Worm (Caenorhabditis elegans): ENCODE data around the gene F09E10.7.

F09E10.7 gene

DNA sequence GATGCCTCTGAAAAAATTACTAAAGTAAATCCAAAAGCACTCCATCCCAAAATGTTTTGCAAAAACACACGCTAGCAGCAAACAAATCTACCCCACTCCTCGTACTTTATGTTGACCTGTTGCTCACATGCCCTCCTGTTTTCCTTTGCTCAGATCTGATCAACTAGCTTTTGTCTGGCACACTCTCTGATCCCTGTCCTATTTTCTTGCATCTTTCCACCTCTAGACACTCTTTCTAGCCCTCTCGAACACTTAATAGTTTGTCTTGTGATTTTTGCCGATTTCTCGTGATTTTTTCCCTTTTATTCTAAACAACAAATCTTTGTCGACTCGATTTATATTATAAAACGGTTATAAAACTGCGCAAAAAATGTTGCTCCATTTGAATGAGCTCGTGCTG, 34.5 kb upstream of the F09E10.7 start, which contains the start of gene K06A9.2:
TSS of gene K06A9.2 (plus strand) at position 229 of the 400 bp plus-strand sequence.
- no peak for TF ChIP-seq mep-1 (tag; optimal IDR thresholded peaks at IDR 0.05)
- TF ChIP-seq flh-1 (GFP tag; optimal IDR thresholded peaks at IDR 0.05), result no peak
- TF ChIP-seq ceh-39 (tag; optimal IDR thresholded peaks at IDR 0.05), result no peak
- no peak for TF ChIP-seq nhr-76 (tag; optimal IDR thresholded peaks at IDR 0.05)
- no peak for TF ChIP-seq nhr-12 (tag; optimal IDR thresholded peaks at IDR 0.05)
- no peak for TF ChIP-seq drap-1 (GFP tag; optimal IDR thresholded peaks at IDR 0.05)

DNA sequence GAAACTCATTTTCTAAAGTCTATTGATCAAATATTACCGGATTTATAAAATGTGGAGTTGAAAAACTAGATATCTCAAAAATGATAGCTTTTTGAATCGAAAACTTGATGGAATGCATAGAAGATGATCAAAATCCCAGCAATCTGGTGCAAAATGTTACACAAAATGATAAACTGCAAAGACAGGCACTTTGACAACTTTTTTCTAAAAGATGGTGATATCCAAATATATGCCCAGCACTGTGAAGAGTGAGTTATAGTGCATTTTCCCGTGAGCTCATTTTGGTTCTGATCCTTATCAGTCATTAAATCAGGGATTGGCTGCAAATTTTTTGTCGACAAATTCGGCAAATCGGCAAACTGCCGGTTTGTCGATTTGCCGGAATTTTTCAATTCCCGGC, 33.6 kb upstream of the F09E10.7 start, which contains the start of gene K06A9.3:
TSS of gene K06A9.3 (minus strand) at position 101 of the 400 bp plus-strand sequence.
- TF ChIP-seq unc-62 (GFP tag; optimal IDR thresholded peaks at IDR 0.05) (no peak), drap-1 (GFP tag; optimal IDR thresholded peaks at IDR 0.05) (no peak), blmp-1 (tag; optimal IDR thresholded peaks at IDR 0.05) (no peak), zip-8 (tag; optimal IDR thresholded peaks at IDR 0.05) (no peak), nhr-28 (tag; optimal IDR thresholded peaks at IDR 0.05) (no peak), lin-32 (GFP tag; optimal IDR thresholded peaks at IDR 0.05) (no peak), sem-2 (GFP tag; optimal IDR thresholded peaks at IDR 0.05) (no peak), sptf-1 (tag; optimal IDR thresholded peaks at IDR 0.05) (no peak), elt-3 (tag; optimal IDR thresholded peaks at IDR 0.05) (no peak), nhr-2 (tag; optimal IDR thresholded peaks at IDR 0.05) (no peak), ceh-39 (tag; optimal IDR thresholded peaks at IDR 0.05) (no peak), cnd-1 (tag; optimal IDR thresholded peaks at IDR 0.05) (no peak)

DNA sequence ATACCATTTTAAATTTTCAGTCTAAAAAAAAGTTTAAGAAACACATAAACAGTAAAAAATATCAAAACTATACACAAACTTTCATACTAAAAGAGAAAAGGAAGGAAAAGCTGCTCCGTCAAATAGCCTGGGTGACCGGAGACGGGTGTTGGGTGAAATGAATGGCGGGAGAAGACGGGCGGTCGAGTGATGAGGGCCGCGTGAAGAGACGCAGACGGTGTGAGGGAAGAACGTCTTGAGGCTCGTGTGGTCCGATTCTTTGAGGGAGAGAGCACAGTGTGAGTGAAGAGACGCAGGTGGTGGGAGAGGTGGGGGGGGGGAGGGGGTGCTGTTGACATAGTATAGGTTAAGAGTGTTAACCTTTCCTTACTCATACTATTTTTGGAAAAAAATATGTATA, 27.4 kb upstream of the F09E10.7 start:
- TF ChIP-seq nhr-237 (tag; optimal IDR thresholded peaks at IDR 0.05), result no peak
- TF ChIP-seq tbx-8 (GFP tag; optimal IDR thresholded peaks at IDR 0.05), result no peak
- no peak for TF ChIP-seq cnd-1 (tag; optimal IDR thresholded peaks at IDR 0.05)
- no peak for TF ChIP-seq zip-8 (tag; optimal IDR thresholded peaks at IDR 0.05)
- TF ChIP-seq flh-1 (GFP tag; optimal IDR thresholded peaks at IDR 0.05), result no peak
- no peak for TF ChIP-seq elt-1 (tag; optimal IDR thresholded peaks at IDR 0.05; ENCODE audit: borderline replicate concordance, insufficient read depth)
- no peak for TF ChIP-seq drap-1 (GFP tag; optimal IDR thresholded peaks at IDR 0.05)
- no peak for TF ChIP-seq nhr-76 (tag; optimal IDR thresholded peaks at IDR 0.05)
- peak; percentile 44 for TF ChIP-seq sptf-1 (tag; optimal IDR thresholded peaks at IDR 0.05)
- peak; percentile 36 for TF ChIP-seq mep-1 (tag; optimal IDR thresholded peaks at IDR 0.05)
- TF ChIP-seq ces-1 (GFP tag; optimal IDR thresholded peaks at IDR 0.05), result no peak
- peak; percentile 41 for TF ChIP-seq nhr-2 (tag; optimal IDR thresholded peaks at IDR 0.05)
- TF ChIP-seq unc-62 (GFP tag; optimal IDR thresholded peaks at IDR 0.05), result no peak
- no peak for TF ChIP-seq lin-13 (tag; optimal IDR thresholded peaks at IDR 0.05)
- TF ChIP-seq bed-3 (GFP tag; optimal IDR thresholded peaks at IDR 0.05), result no peak

DNA sequence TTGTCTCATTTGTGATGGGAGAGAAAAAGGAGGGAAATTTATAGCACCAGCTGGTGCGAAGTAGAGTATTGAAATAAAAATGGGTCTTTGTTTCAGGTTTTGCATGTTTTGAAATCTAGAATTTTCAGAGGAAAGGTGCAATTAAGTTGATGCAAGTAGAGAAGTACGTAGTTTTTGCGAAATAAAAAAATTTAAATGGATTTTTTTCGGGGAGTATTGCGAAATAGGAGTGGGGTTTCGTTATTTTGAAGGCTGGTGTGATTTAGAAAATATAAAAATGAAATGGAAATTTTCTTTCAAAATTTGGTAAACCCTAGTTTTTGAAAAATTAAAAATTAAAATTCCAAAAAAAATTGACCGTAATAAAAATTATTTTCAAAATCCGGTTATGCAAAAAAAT, 26.5 kb upstream of the F09E10.7 start:
- TF ChIP-seq M03D4.4 (tag; optimal IDR thresholded peaks at IDR 0.05), result no peak
- no peak for TF ChIP-seq cnd-1 (tag; optimal IDR thresholded peaks at IDR 0.05)
- TF ChIP-seq mls-2 (tag; optimal IDR thresholded peaks at IDR 0.05), result no peak
- TF ChIP-seq unc-39 (tag; optimal IDR thresholded peaks at IDR 0.05), result no peak
- TF ChIP-seq ztf-11 (tag; optimal IDR thresholded peaks at IDR 0.05), result no peak
- TF ChIP-seq lsy-2 (tag; optimal IDR thresholded peaks at IDR 0.05), result no peak
- no peak for TF ChIP-seq sem-2 (GFP tag; optimal IDR thresholded peaks at IDR 0.05)
- TF ChIP-seq blmp-1 (tag; optimal IDR thresholded peaks at IDR 0.05), result no peak

DNA sequence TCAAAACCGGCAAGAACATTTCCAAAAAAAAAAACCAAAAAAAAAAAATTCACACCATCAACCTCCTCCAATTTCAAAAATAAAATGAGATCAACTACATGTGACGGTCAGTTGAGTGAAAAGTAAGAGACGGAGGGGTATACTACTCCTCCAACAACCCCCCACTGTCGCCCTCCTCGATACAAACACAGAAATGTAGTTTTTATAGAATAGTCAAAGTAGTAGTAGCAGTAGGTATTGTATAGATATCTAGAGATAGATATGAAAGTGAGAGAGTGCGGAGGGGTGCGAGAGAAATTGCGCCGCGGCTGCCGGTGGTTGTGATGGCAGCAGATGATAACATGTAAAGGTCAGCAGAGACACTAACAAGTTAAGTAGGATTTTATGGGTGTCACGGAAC, 25.7 kb upstream of the F09E10.7 start:
- TF ChIP-seq lin-32 (GFP tag; optimal IDR thresholded peaks at IDR 0.05), result no peak
- TF ChIP-seq ceh-39 (tag; optimal IDR thresholded peaks at IDR 0.05), result no peak
- TF ChIP-seq mab-5 (tag; optimal IDR thresholded peaks at IDR 0.05), result no peak
- no peak for TF ChIP-seq bed-3 (GFP tag; optimal IDR thresholded peaks at IDR 0.05)
- no peak for TF ChIP-seq nhr-12 (tag; optimal IDR thresholded peaks at IDR 0.05)
- no peak for TF ChIP-seq tbx-8 (GFP tag; optimal IDR thresholded peaks at IDR 0.05)
- no peak for TF ChIP-seq M03D4.4 (tag; optimal IDR thresholded peaks at IDR 0.05)
- peak; percentile 4 for TF ChIP-seq ham-2 (GFP tag; optimal IDR thresholded peaks at IDR 0.05)
- TF ChIP-seq elt-1 (tag; optimal IDR thresholded peaks at IDR 0.05; ENCODE audit: borderline replicate concordance, insufficient read depth), result peak; percentile 24
- TF ChIP-seq unc-39 (tag; optimal IDR thresholded peaks at IDR 0.05), result no peak
- TF ChIP-seq mls-2 (tag; optimal IDR thresholded peaks at IDR 0.05), result no peak
